Worm (Caenorhabditis elegans) whole organism, late embryonic: ENCODE results near the gene C09H10.5.

Experiments
- F13H6.1 ChIP-seq: sonication (generic microtip); optimal IDR thresholded peaks from 2 replicates; lab custom pipeline; 2016; ENCODE audit warnings: missing genetic modification characterization, missing compliant biosample characterization
- Y22D7AL.16 ChIP-seq: sonication (generic microtip); optimal IDR thresholded peaks from 2 replicates; lab custom pipeline; 2016; ENCODE audit warnings: missing genetic modification characterization, missing compliant biosample characterization
- ceh-9 ChIP-seq: sonication (generic microtip); optimal IDR thresholded peaks from 2 replicates; lab custom pipeline; 2016; ENCODE audit warnings: mild to moderate bottlenecking, missing genetic modification characterization, inconsistent platforms, missing compliant biosample characterization
- dmd-4 ChIP-seq: sonication (generic microtip); optimal IDR thresholded peaks from 2 replicates; lab custom pipeline; 2016; ENCODE audit warnings: borderline replicate concordance, missing genetic modification characterization, missing compliant biosample characterization
- elt-2 ChIP-seq: sonication (generic microtip); optimal IDR thresholded peaks from 2 replicates; lab custom pipeline; 2016; ENCODE audit warnings: missing genetic modification reagents, missing genetic modification characterization, missing compliant biosample characterization
- hlh-30 ChIP-seq: sonication (generic microtip); optimal IDR thresholded peaks from 2 replicates; lab custom pipeline; 2017; ENCODE audit warnings: antibody characterized with exemption, missing genetic modification characterization, missing compliant biosample characterization; ENCODE audit not compliant: insufficient read depth
- nhr-11 ChIP-seq: fragments of 150-350 bp; optimal IDR thresholded peaks from 2 replicates; lab custom pipeline; 2014; ENCODE audit warnings: missing biosample characterization, missing genetic modification characterization
- nhr-232 ChIP-seq: sonication (generic microtip); optimal IDR thresholded peaks from 2 replicates; lab custom pipeline; 2016; ENCODE audit warnings: missing genetic modification characterization, missing compliant biosample characterization
- npax-4 ChIP-seq: sonication (generic microtip); optimal IDR thresholded peaks from 2 replicates; lab custom pipeline; 2016; ENCODE audit warnings: missing genetic modification characterization, missing compliant biosample characterization
- pax-1 ChIP-seq: fragments of 150-350 bp; optimal IDR thresholded peaks from 2 replicates; lab custom pipeline; 2014; ENCODE audit warnings: missing biosample characterization, missing genetic modification characterization
- sox-2 ChIP-seq: fragments of 200-800 bp; sonication (Bioruptor generic); IDR thresholded peaks from 2 replicates; pipeline ENCODE4 v1.3.6; 2022; ENCODE audit warnings: missing genetic modification reagents, missing genetic modification characterization, missing compliant biosample characterization
- sox-4 ChIP-seq: sonication (generic microtip); optimal IDR thresholded peaks from 2 replicates; lab custom pipeline; 2017; ENCODE audit warnings: mild to moderate bottlenecking, missing genetic modification characterization, inconsistent platforms, missing compliant biosample characterization
- syd-9 ChIP-seq: sonication (generic microtip); optimal IDR thresholded peaks from 2 replicates; lab custom pipeline; 2016; ENCODE audit warnings: mild to moderate bottlenecking, missing genetic modification characterization, moderate library complexity, missing compliant biosample characterization
- zip-5 ChIP-seq: sonication (generic microtip); optimal IDR thresholded peaks from 2 replicates; lab custom pipeline; 2016; ENCODE audit warnings: missing genetic modification characterization, missing compliant biosample characterization

ce11 chrII:11152495-11152894, 48.9 kb upstream of the C09H10.5 start, which contains the start of gene pqm-1:
- TF ChIP-seq syd-9 (tag; lab: Kevin White, UChicago) (no peak), sox-2 (GFP tag; lab: Robert Waterston, UW) (no peak), dmd-4 (tag; lab: Kevin White, UChicago) (no peak), nhr-232 (tag; lab: Kevin White, UChicago) (no peak), npax-4 (tag; lab: Kevin White, UChicago) (no peak), hlh-30 (no peak), nhr-11 (tag; lab: Kevin White, UChicago) (no peak), Y22D7AL.16 (tag; lab: Kevin White, UChicago) (no peak), ceh-9 (no peak), elt-2 (tag; lab: Kevin White, UChicago) (no peak), sox-4 (tag; lab: Kevin White, UChicago) (no peak), pax-1 (tag; lab: Kevin White, UChicago) (no peak), F13H6.1 (no peak), zip-5 (tag; lab: Kevin White, UChicago) (no peak)
